Fruit fly (Drosophila melanogaster) whole organism, prepupa: ENCODE results near the gene PMP34.
A peak's percentile ranks its signal among the peaks of the same experiment; 100 is the strongest.

Source experiments
- CG10669 ChIP-seq: fragments of 200-800 bp; sonication (Bioruptor generic); optimal IDR thresholded peaks from 3 replicates; lab custom pipeline; 2018; ENCODE audit warnings: missing biosample characterization, mild to moderate bottlenecking, missing genetic modification characterization, moderate library complexity
- CG11294 ChIP-seq: fragments of 200-800 bp; sonication (Bioruptor generic); IDR thresholded peaks from 2 replicates; pipeline ENCODE4 v1.3.6; 2022; ENCODE audit warnings: missing biosample characterization, missing genetic modification characterization
- CG11762 ChIP-seq: fragments of 200-800 bp; sonication (Bioruptor generic); optimal IDR thresholded peaks from 3 replicates; lab custom pipeline; 2016; ENCODE audit warnings: missing biosample characterization, missing genetic modification characterization; ENCODE audit not compliant: insufficient read depth
- CG15336 ChIP-seq: fragments of 200-800 bp; sonication (Bioruptor generic); IDR thresholded peaks from 2 replicates; pipeline ENCODE4 v1.3.6; 2022; ENCODE audit warnings: missing biosample characterization, missing genetic modification characterization
- CG1621 ChIP-seq: fragments of 200-800 bp; sonication (Bioruptor generic); optimal IDR thresholded peaks from 3 replicates; lab custom pipeline; 2018; ENCODE audit warnings: missing biosample characterization, mild to moderate bottlenecking, missing genetic modification characterization
- CG16779 ChIP-seq: fragments of 200-800 bp; sonication (Bioruptor generic); optimal IDR thresholded peaks from 3 replicates; lab custom pipeline; 2017; ENCODE audit warnings: missing biosample characterization, mild to moderate bottlenecking, missing genetic modification characterization
- CG3032 ChIP-seq: fragments of 200-800 bp; optimal IDR thresholded peaks from 2 replicates; lab custom pipeline; 2019; ENCODE audit warnings: missing biosample characterization, mild to moderate bottlenecking, missing genetic modification characterization, moderate library complexity
- CG31627 ChIP-seq: fragments of 200-800 bp; sonication (Bioruptor generic); optimal IDR thresholded peaks from 3 replicates; lab custom pipeline; 2016; ENCODE audit warnings: missing biosample characterization, missing genetic modification characterization
- CG32006 ChIP-seq: fragments of 200-800 bp; sonication (Bioruptor generic); optimal IDR thresholded peaks from 3 replicates; lab custom pipeline; 2017; ENCODE audit warnings: missing biosample characterization, mild to moderate bottlenecking, missing genetic modification characterization
- CG34406 ChIP-seq: fragments of 200-800 bp; sonication (Bioruptor generic); optimal IDR thresholded peaks from 3 replicates; lab custom pipeline; 2016; ENCODE audit warnings: missing biosample characterization, missing genetic modification characterization
- CG3919 ChIP-seq: fragments of 200-800 bp; sonication (Bioruptor generic); optimal IDR thresholded peaks from 3 replicates; lab custom pipeline; 2016; ENCODE audit warnings: missing biosample characterization, missing genetic modification characterization
- CG4318 ChIP-seq: fragments of 200-800 bp; sonication (Bioruptor generic); optimal IDR thresholded peaks from 3 replicates; lab custom pipeline; 2017; ENCODE audit warnings: missing biosample characterization, mild to moderate bottlenecking, missing genetic modification characterization
- CG6163 ChIP-seq: fragments of 200-800 bp; sonication (Bioruptor generic); IDR thresholded peaks from 3 replicates; pipeline ENCODE4 v1.3.6; 2022; ENCODE audit warnings: missing biosample characterization, missing genetic modification characterization
- CG6276 ChIP-seq: fragments of 200-800 bp; sonication (Bioruptor generic); optimal IDR thresholded peaks from 2 replicates; lab custom pipeline; 2017; ENCODE audit warnings: missing biosample characterization, mild to moderate bottlenecking, missing genetic modification characterization
- CG6792 ChIP-seq: fragments of 200-800 bp; sonication (Bioruptor generic); optimal IDR thresholded peaks from 3 replicates; lab custom pipeline; 2016; ENCODE audit warnings: missing biosample characterization, missing genetic modification characterization
- CG6808 ChIP-seq: fragments of 200-800 bp; sonication (Bioruptor generic); optimal IDR thresholded peaks from 3 replicates; lab custom pipeline; 2017; ENCODE audit warnings: missing biosample characterization, missing genetic modification characterization, mild to moderate bottlenecking, moderate library complexity, missing genetic modification reagents
- CG6854 ChIP-seq: fragments of 200-800 bp; sonication (Bioruptor generic); optimal IDR thresholded peaks from 2 replicates; lab custom pipeline; 2017; ENCODE audit warnings: missing biosample characterization, mild to moderate bottlenecking, missing genetic modification characterization
- CG7368 ChIP-seq: fragments of 200-800 bp; sonication (Bioruptor generic); optimal IDR thresholded peaks from 3 replicates; lab custom pipeline; 2016; ENCODE audit warnings: missing biosample characterization, missing genetic modification characterization
- CG8119 ChIP-seq: fragments of 200-800 bp; sonication (Bioruptor generic); IDR thresholded peaks from 3 replicates; pipeline ENCODE4 v1.3.6; 2022; ENCODE audit warnings: missing biosample characterization, missing genetic modification characterization
- CG9139 ChIP-seq: fragments of 200-800 bp; sonication (Bioruptor generic); optimal IDR thresholded peaks from 3 replicates; lab custom pipeline; 2017; ENCODE audit warnings: missing biosample characterization, mild to moderate bottlenecking, missing genetic modification characterization
- Eip78C ChIP-seq: fragments of 200-800 bp; sonication (Bioruptor generic); peaks from one replicate; lab custom pipeline; 2016; ENCODE audit warnings: missing biosample characterization, missing genetic modification characterization
- Ets21C ChIP-seq: fragments of 200-800 bp; sonication (Bioruptor generic); optimal IDR thresholded peaks from 3 replicates; lab custom pipeline; 2016; ENCODE audit warnings: missing biosample characterization, missing genetic modification characterization
- Gug ChIP-seq: fragments of 200-800 bp; sonication (Bioruptor generic); IDR thresholded peaks from 2 replicates; pipeline ENCODE4 v1.3.6; 2022; ENCODE audit warnings: missing biosample characterization, missing genetic modification characterization
- Hr38 ChIP-seq: sonication (Bioruptor generic); optimal IDR thresholded peaks from 2 replicates; lab custom pipeline; 2016; ENCODE audit warnings: missing biosample characterization, missing genetic modification characterization
- Hr39 ChIP-seq: fragments of 200-800 bp; sonication (Bioruptor generic); optimal IDR thresholded peaks from 2 replicates; lab custom pipeline; 2016; ENCODE audit warnings: missing biosample characterization, missing genetic modification characterization
- Hr4 ChIP-seq: fragments of 200-800 bp; sonication (Bioruptor generic); optimal IDR thresholded peaks from 3 replicates; lab custom pipeline; 2016; ENCODE audit warnings: missing biosample characterization, missing genetic modification characterization
- Lpt ChIP-seq: fragments of 200-800 bp; sonication (Bioruptor generic); optimal IDR thresholded peaks from 3 replicates; lab custom pipeline; 2016; ENCODE audit warnings: missing biosample characterization, missing genetic modification characterization
- OdsH ChIP-seq: fragments of 200-800 bp; sonication (Bioruptor generic); optimal IDR thresholded peaks from 3 replicates; lab custom pipeline; 2016; ENCODE audit warnings: missing biosample characterization, missing genetic modification characterization
- Smox ChIP-seq: fragments of 200-800 bp; sonication (Bioruptor generic); optimal IDR thresholded peaks from 3 replicates; lab custom pipeline; 2016; ENCODE audit warnings: missing biosample characterization, missing genetic modification characterization
- Sox102F ChIP-seq: fragments of 200-800 bp; sonication (Bioruptor generic); optimal IDR thresholded peaks from 2 replicates; lab custom pipeline; 2016; ENCODE audit warnings: missing biosample characterization, mild to moderate bottlenecking, missing genetic modification characterization
- Sox14 ChIP-seq: fragments of 200-800 bp; sonication (Bioruptor generic); optimal IDR thresholded peaks from 3 replicates; lab custom pipeline; 2016; ENCODE audit warnings: missing biosample characterization, missing genetic modification characterization
- Sox15 ChIP-seq: fragments of 200-800 bp; sonication (Bioruptor generic); optimal IDR thresholded peaks from 3 replicates; lab custom pipeline; 2016; ENCODE audit warnings: missing biosample characterization, missing genetic modification characterization
- achi ChIP-seq: fragments of 200-800 bp; sonication (Bioruptor generic); optimal IDR thresholded peaks from 3 replicates; lab custom pipeline; 2016; ENCODE audit warnings: missing biosample characterization, missing genetic modification characterization
- acj6 ChIP-seq: fragments of 200-800 bp; sonication (Bioruptor generic); optimal IDR thresholded peaks from 3 replicates; lab custom pipeline; 2016; ENCODE audit warnings: missing biosample characterization, missing genetic modification characterization
- cyc ChIP-seq: fragments of 200-800 bp; sonication (Bioruptor generic); optimal IDR thresholded peaks from 3 replicates; lab custom pipeline; 2016; ENCODE audit warnings: missing biosample characterization, missing genetic modification characterization
- dsx ChIP-seq: fragments of 200-800 bp; optimal IDR thresholded peaks from 3 replicates; lab custom pipeline; 2019; ENCODE audit warnings: missing biosample characterization, mild to moderate bottlenecking, missing genetic modification characterization, moderate library complexity; ENCODE audit not compliant: poor library complexity, severe bottlenecking
- eg ChIP-seq: fragments of 200-800 bp; sonication (Bioruptor generic); IDR thresholded peaks from 3 replicates; pipeline ENCODE4 v1.3.6; 2022; ENCODE audit warnings: missing biosample characterization, missing genetic modification characterization
- fd59A ChIP-seq: fragments of 200-800 bp; sonication (Bioruptor generic); optimal IDR thresholded peaks from 2 replicates; lab custom pipeline; 2017; ENCODE audit warnings: missing biosample characterization, mild to moderate bottlenecking, missing genetic modification characterization, missing genetic modification reagents
- fd85E ChIP-seq: fragments of 200-800 bp; sonication (Bioruptor generic); optimal IDR thresholded peaks from 3 replicates; lab custom pipeline; 2016; ENCODE audit warnings: missing biosample characterization, missing genetic modification characterization
- net ChIP-seq: fragments of 200-800 bp; sonication (Bioruptor generic); optimal IDR thresholded peaks from 3 replicates; lab custom pipeline; 2016; ENCODE audit warnings: missing biosample characterization, missing genetic modification characterization
- pdm3 ChIP-seq: fragments of 200-800 bp; sonication (Bioruptor generic); optimal IDR thresholded peaks from 3 replicates; lab custom pipeline; 2016; ENCODE audit warnings: missing biosample characterization, missing genetic modification characterization
- salr ChIP-seq, 2 experiments: fragments of 200-800 bp; sonication (Bioruptor generic); optimal IDR thresholded peaks; 3 replicates each; lab custom pipeline; 2016 to 2018; ENCODE audit warnings: missing biosample characterization in 2 of 2, missing genetic modification characterization in 2 of 2, mild to moderate bottlenecking in 1 of 2
- svp ChIP-seq: fragments of 200-800 bp; sonication (Bioruptor generic); peaks from one replicate; lab custom pipeline; 2016; ENCODE audit warnings: missing biosample characterization, missing genetic modification characterization
- topi ChIP-seq: fragments of 200-800 bp; sonication (Bioruptor generic); optimal IDR thresholded peaks from 3 replicates; lab custom pipeline; 2016; ENCODE audit warnings: missing biosample characterization, missing genetic modification characterization
- vri ChIP-seq: fragments of 200-800 bp; sonication (Bioruptor generic); optimal IDR thresholded peaks from 3 replicates; lab custom pipeline; 2016; ENCODE audit warnings: missing biosample characterization, mild to moderate bottlenecking, missing genetic modification characterization

Gene PMP34

dm6 chr3L:4339525-4339924 lies 21.0 kb downstream of the PMP34 start:
- TF ChIP-seq CG8119 (GFP tag; lab: Robert Waterston, UW) (0 out of 3 replicates have a peak, but pooled peaks have one; percentile 27), Eip78C (GFP tag; lab: Kevin White, UChicago) (peak; percentile 45), CG6276 (GFP tag; lab: Kevin White, UChicago) (peak; percentile 16), eg (GFP tag; lab: Robert Waterston, UW) (peak; percentile 65), CG6792 (no peak), Hr4 (peak; percentile 20), CG6854 (GFP tag; lab: Kevin White, UChicago) (no peak)

- peak; percentile 91 for TF ChIP-seq svp (GFP tag; lab: Kevin White, UChicago)
- peak; percentile 8 for TF ChIP-seq Eip78C (GFP tag; lab: Kevin White, UChicago)
- TF ChIP-seq CG4318 = no peak
- TF ChIP-seq, all 60 proteins: peak for 2
Observed at dm6 chr3L:4340227-4340626, 21.7 kb downstream of the PMP34 start.

- TF ChIP-seq achi (no peak), dsx (GFP tag; lab: Kevin White, UChicago) (peak; percentile 59), svp (GFP tag; lab: Kevin White, UChicago) (peak; percentile 82)
Observed at dm6 chr3L:4341078-4341477, 22.5 kb downstream of the PMP34 start.

dm6 chr3L:4346379-4346778 lies 27.8 kb downstream of the PMP34 start:
- TF ChIP-seq fd85E (GFP tag; lab: Kevin White, UChicago) (no peak), CG4318 (peak; percentile 62), achi (peak; percentile 55), cyc (GFP tag; lab: Kevin White, UChicago) (no peak), CG6792 (peak; percentile 7), CG15336 (GFP tag; lab: Robert Waterston, UW) (peak; percentile 48), Sox102F (GFP tag; lab: Kevin White, UChicago) (no peak), Eip78C (GFP tag; lab: Kevin White, UChicago) (peak; percentile 92), CG11294 (GFP tag; lab: Robert Waterston, UW) (peak; percentile 27; the same call in 1 of the 2 replicates), net (peak; percentile 24), CG16779 (no peak), Smox (GFP tag; lab: Kevin White, UChicago) (no peak), dsx (GFP tag; lab: Kevin White, UChicago) (no peak), CG6854 (GFP tag; lab: Kevin White, UChicago) (no peak), CG10669 (GFP tag; lab: Kevin White, UChicago) (peak; percentile 46), OdsH (GFP tag; lab: Kevin White, UChicago) (peak; percentile 47), svp (GFP tag; lab: Kevin White, UChicago) (no peak), CG34406 (GFP tag; lab: Kevin White, UChicago) (no peak), CG3032 (tag; lab: Kevin White, UChicago) (peak; percentile 46), pdm3 (GFP tag; lab: Kevin White, UChicago) (peak; percentile 54), acj6 (GFP tag; lab: Kevin White, UChicago) (peak; percentile 55), Lpt (peak; percentile 6), Hr38 (GFP tag; lab: Kevin White, UChicago) (no peak), CG9139 (GFP tag; lab: Kevin White, UChicago) (no peak), vri (no peak), CG6163 (GFP tag; lab: Robert Waterston, UW) (peak; percentile 31; the same call in 1 of the 3 replicates), Gug (GFP tag; lab: Robert Waterston, UW) (0 out of 2 replicates have a peak, but pooled peaks have one; percentile 28), salr (GFP tag; optimal IDR thresholded peaks at IDR 0.05; lab: Kevin White, UChicago) (peak; percentile 7 to 51), CG7368 (GFP tag; lab: Kevin White, UChicago) (peak; percentile 33), CG11762 (GFP tag; lab: Kevin White, UChicago) (peak; percentile 24), CG3919 (GFP tag; lab: Kevin White, UChicago) (peak; percentile 41), fd59A (GFP tag; lab: Kevin White, UChicago) (peak; percentile 25), Sox14 (peak; percentile 55), Ets21C (GFP tag; lab: Kevin White, UChicago) (no peak), CG32006 (GFP tag; lab: Kevin White, UChicago) (peak; percentile 79), CG6808 (peak; percentile 14), Sox15 (GFP tag; lab: Kevin White, UChicago) (no peak), CG1621 (tag; lab: Kevin White, UChicago) (no peak), topi (GFP tag; lab: Kevin White, UChicago) (peak; percentile 6), Hr39 (GFP tag; lab: Kevin White, UChicago) (peak; percentile 29), CG31627 (GFP tag; lab: Kevin White, UChicago) (no peak), eg (GFP tag; lab: Robert Waterston, UW) (peak; percentile 58; the same call in 2 of the 3 replicates)
